Fruit fly (Drosophila melanogaster) whole organism, pupa: ENCODE data around the gene CG42367.
A peak's percentile ranks its signal among the peaks of the same experiment; 100 is the strongest.

ENCODE experiments used
- CG10348 ChIP-seq: fragments of 200-800 bp; sonication (Bioruptor generic); IDR thresholded peaks from 2 replicates; pipeline ENCODE4 v1.3.6; 2022; ENCODE audit warnings: missing biosample characterization, missing genetic modification characterization
- CG12605 ChIP-seq: fragments of 200-800 bp; sonication (Bioruptor generic); IDR thresholded peaks from 2 replicates; pipeline ENCODE4 v1.3.6; 2022; ENCODE audit warnings: missing biosample characterization, missing genetic modification characterization
- CG13204 ChIP-seq: fragments of 200-800 bp; sonication (Bioruptor generic); optimal IDR thresholded peaks from 2 replicates; lab custom pipeline; 2018; ENCODE audit warnings: missing biosample characterization, mild to moderate bottlenecking, missing genetic modification characterization, moderate library complexity
- CG14655 ChIP-seq: fragments of 200-800 bp; sonication (Bioruptor generic); optimal IDR thresholded peaks from 3 replicates; lab custom pipeline; 2017; ENCODE audit warnings: mild to moderate bottlenecking, missing biosample characterization, missing genetic modification reagents, missing genetic modification characterization
- CG15710 ChIP-seq: fragments of 200-800 bp; sonication (Bioruptor generic); optimal IDR thresholded peaks from 2 replicates; lab custom pipeline; 2018; ENCODE audit warnings: missing biosample characterization, mild to moderate bottlenecking, missing genetic modification characterization, moderate library complexity
- CG17806 ChIP-seq: fragments of 200-800 bp; sonication (Bioruptor generic); optimal IDR thresholded peaks from 2 replicates; lab custom pipeline; 2018; ENCODE audit warnings: missing biosample characterization, mild to moderate bottlenecking, missing genetic modification characterization, moderate library complexity
- CG32121 ChIP-seq: fragments of 200-800 bp; sonication (Bioruptor generic); IDR thresholded peaks from 2 replicates; pipeline ENCODE4 v1.3.6; 2022; ENCODE audit warnings: missing biosample characterization, missing genetic modification characterization
- CG34367 ChIP-seq: fragments of 200-800 bp; sonication (Bioruptor generic); optimal IDR thresholded peaks from 2 replicates; lab custom pipeline; 2018; ENCODE audit warnings: missing biosample characterization, mild to moderate bottlenecking, missing genetic modification characterization
- CG4496 ChIP-seq: fragments of 200-800 bp; sonication (Bioruptor generic); IDR thresholded peaks from 3 replicates; pipeline ENCODE4 v1.3.6; 2022; ENCODE audit warnings: missing biosample characterization, missing genetic modification characterization
- CG8159 ChIP-seq: fragments of 200-800 bp; sonication (Bioruptor generic); optimal IDR thresholded peaks from 3 replicates; lab custom pipeline; 2018; ENCODE audit warnings: missing biosample characterization, mild to moderate bottlenecking, missing genetic modification characterization, moderate library complexity
- CG8301 ChIP-seq: fragments of 200-800 bp; sonication (Bioruptor generic); optimal IDR thresholded peaks from 2 replicates; lab custom pipeline; 2018; ENCODE audit warnings: missing biosample characterization, mild to moderate bottlenecking, missing genetic modification characterization
- CG9948 ChIP-seq: fragments of 200-800 bp; sonication (Bioruptor generic); optimal IDR thresholded peaks from 2 replicates; lab custom pipeline; 2018; ENCODE audit warnings: missing biosample characterization, mild to moderate bottlenecking, missing genetic modification characterization, moderate library complexity
- D1 ChIP-seq: fragments of 200-800 bp; sonication (Bioruptor generic); optimal IDR thresholded peaks from 2 replicates; lab custom pipeline; 2018; ENCODE audit warnings: missing biosample characterization, mild to moderate bottlenecking, missing genetic modification characterization, moderate library complexity
- EcR ChIP-seq: fragments of 200-800 bp; sonication (Bioruptor generic); optimal IDR thresholded peaks from 3 replicates; lab custom pipeline; 2019; ENCODE audit warnings: missing biosample characterization, missing genetic modification characterization, mild to moderate bottlenecking, moderate library complexity, missing genetic modification reagents
- Ets98B ChIP-seq: fragments of 200-800 bp; sonication (Bioruptor generic); IDR thresholded peaks from 2 replicates; pipeline ENCODE4 v1.3.6; 2022; ENCODE audit warnings: missing biosample characterization, missing genetic modification characterization
- Pif1A ChIP-seq: fragments of 200-800 bp; sonication (Bioruptor generic); optimal IDR thresholded peaks from 3 replicates; lab custom pipeline; 2016; ENCODE audit warnings: missing biosample characterization, missing genetic modification characterization
- Pif1B ChIP-seq: fragments of 200-800 bp; sonication (Bioruptor generic); optimal IDR thresholded peaks from 3 replicates; lab custom pipeline; 2016; ENCODE audit warnings: missing biosample characterization, missing genetic modification characterization
- Snoo ChIP-seq: fragments of 200-800 bp; sonication (Bioruptor generic); optimal IDR thresholded peaks from 3 replicates; lab custom pipeline; 2017; ENCODE audit warnings: missing biosample characterization, mild to moderate bottlenecking, missing genetic modification characterization, inconsistent platforms
- fd96Ca ChIP-seq: fragments of 200-800 bp; sonication (Bioruptor generic); IDR thresholded peaks from 3 replicates; pipeline ENCODE4 v1.3.6; 2022; ENCODE audit warnings: missing biosample characterization, missing genetic modification characterization
- gl ChIP-seq: fragments of 200-800 bp; sonication (Bioruptor generic); optimal IDR thresholded peaks from 2 replicates; lab custom pipeline; 2018; ENCODE audit warnings: missing biosample characterization, mild to moderate bottlenecking, missing genetic modification characterization
- rn ChIP-seq: fragments of 200-800 bp; sonication (Bioruptor generic); IDR thresholded peaks from 2 replicates; pipeline ENCODE4 v1.3.6; 2022; ENCODE audit warnings: missing biosample characterization, missing genetic modification characterization

The CG42367 gene

DNA sequence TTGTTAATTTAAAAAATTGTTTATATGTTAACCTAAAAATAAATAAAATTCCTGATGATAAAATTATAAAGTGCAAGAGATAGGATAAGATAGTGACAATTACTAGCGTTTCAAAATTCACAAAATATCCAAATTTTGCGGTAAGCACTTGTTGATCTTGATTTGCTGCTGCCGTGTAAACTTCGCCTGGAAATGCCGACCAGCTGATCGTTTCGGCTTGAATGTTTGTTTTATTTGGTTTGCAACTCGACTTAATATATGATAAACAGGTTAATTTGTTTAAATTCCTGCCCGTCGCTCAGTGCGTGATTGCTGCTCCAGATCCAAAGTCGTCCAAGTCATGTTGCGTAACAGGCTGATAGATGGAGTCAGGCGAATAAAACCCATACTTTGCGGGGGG lies 9.0 kb upstream of the CG42367 start, which contains the start of gene CG4592:
Gene CG4592, plus strand, starts transcription at position 233 of the 400 bp plus-strand sequence.
- no peak for TF ChIP-seq CG14655
- peak; percentile 81 for TF ChIP-seq Pif1A
- TF ChIP-seq CG8301 (tag; lab: Kevin White, UChicago) = no peak
- TF ChIP-seq Snoo (tag; lab: Kevin White, UChicago) = no peak
- peak; percentile 65 for TF ChIP-seq CG8159
- peak; percentile 54 for TF ChIP-seq CG9948 (tag; lab: Kevin White, UChicago)
- no peak for TF ChIP-seq rn (GFP tag; lab: Robert Waterston, UW)
- TF ChIP-seq Pif1B (GFP tag; lab: Kevin White, UChicago) = peak; percentile 77
- TF ChIP-seq CG34367 (tag; lab: Kevin White, UChicago) = peak; percentile 68
- TF ChIP-seq CG4496 (GFP tag; lab: Robert Waterston, UW) = peak; percentile 87
- TF ChIP-seq CG15710 (tag; lab: Kevin White, UChicago) = no peak
- peak; percentile 82 for TF ChIP-seq CG32121
- peak; percentile 84 for TF ChIP-seq Ets98B
- no peak for TF ChIP-seq CG10348 (GFP tag; lab: Robert Waterston, UW)
- TF ChIP-seq CG13204 (GFP tag; lab: Kevin White, UChicago) = no peak
- TF ChIP-seq gl = peak; percentile 36
- TF ChIP-seq fd96Ca (GFP tag; lab: Robert Waterston, UW) = peak; percentile 82; the same call in 2 of the 3 replicates
- peak; percentile 2 for TF ChIP-seq D1
- TF ChIP-seq CG12605 (GFP tag; lab: Robert Waterston, UW) = peak; percentile 66
- no peak for TF ChIP-seq EcR (GFP tag; lab: Kevin White, UChicago)
- no peak for TF ChIP-seq CG17806 (tag; lab: Kevin White, UChicago)
- TF ChIP-seq, all 21 proteins: peak for 12

DNA sequence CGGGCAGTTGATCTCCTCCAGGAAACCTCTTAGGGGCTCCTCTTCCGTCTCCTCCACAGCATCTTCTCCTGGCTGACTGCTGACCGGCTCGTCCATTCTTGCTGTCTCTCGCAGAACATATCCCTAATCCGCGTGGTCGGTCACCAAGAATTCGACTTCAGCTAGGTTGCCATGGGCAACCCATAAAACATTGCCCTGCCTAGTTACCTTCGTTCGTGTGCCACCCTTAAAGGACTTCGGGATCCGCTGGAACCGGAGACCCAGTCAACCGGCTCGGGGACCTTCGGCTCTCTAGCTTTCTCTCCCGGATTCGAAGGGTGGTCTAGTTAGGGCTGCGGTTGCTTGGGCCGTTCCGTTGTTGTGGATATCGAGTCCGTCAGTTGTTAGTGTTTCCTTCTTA lies 5.6 kb upstream of the CG42367 start, which contains the start of the genes TbCMF46 and CG42366:
Gene TbCMF46, minus strand, starts transcription at position 101 of the 400 bp plus-strand sequence.
Gene CG42366, plus strand, starts transcription at position 397 of the 400 bp plus-strand sequence.
- no peak for TF ChIP-seq Ets98B
- TF ChIP-seq CG9948 (tag; lab: Kevin White, UChicago) = no peak
- TF ChIP-seq D1 = no peak
- no peak for TF ChIP-seq fd96Ca (GFP tag; lab: Robert Waterston, UW)
- no peak for TF ChIP-seq Pif1B (GFP tag; lab: Kevin White, UChicago)
- TF ChIP-seq CG8301 (tag; lab: Kevin White, UChicago) = no peak
- no peak for TF ChIP-seq EcR (GFP tag; lab: Kevin White, UChicago)
- no peak for TF ChIP-seq CG4496 (GFP tag; lab: Robert Waterston, UW)
- TF ChIP-seq CG8159 = no peak

DNA sequence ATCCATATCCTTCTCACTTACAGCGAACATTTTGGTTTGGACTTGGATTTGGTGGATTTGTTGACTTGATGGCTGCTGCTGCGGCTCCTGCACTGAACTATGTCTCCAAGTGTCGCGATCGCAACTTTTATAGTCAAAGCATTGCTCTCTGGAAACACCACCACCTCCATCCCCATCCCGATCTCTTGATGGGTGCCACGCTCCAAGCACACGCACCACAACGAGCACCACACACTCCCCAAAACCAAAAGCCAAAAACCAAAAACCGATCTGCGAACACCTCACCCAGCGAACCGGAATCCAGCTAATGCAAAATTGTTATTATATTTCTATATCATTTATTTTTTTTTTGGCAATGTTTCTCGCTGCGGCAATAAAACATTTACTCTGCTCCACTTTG lies 2.7 kb downstream of the CG42367 start, which contains the start of gene Cpr30F:
Gene Cpr30F, minus strand, starts transcription at position 101 of the 400 bp plus-strand sequence.
- TF ChIP-seq fd96Ca (GFP tag; lab: Robert Waterston, UW) (no peak), CG15710 (tag; lab: Kevin White, UChicago) (no peak), CG17806 (tag; lab: Kevin White, UChicago) (no peak), CG13204 (GFP tag; lab: Kevin White, UChicago) (no peak), gl (no peak), Snoo (tag; lab: Kevin White, UChicago) (no peak), CG12605 (GFP tag; lab: Robert Waterston, UW) (no peak)
- TF ChIP-seq, all 21 proteins: peak for 0

DNA sequence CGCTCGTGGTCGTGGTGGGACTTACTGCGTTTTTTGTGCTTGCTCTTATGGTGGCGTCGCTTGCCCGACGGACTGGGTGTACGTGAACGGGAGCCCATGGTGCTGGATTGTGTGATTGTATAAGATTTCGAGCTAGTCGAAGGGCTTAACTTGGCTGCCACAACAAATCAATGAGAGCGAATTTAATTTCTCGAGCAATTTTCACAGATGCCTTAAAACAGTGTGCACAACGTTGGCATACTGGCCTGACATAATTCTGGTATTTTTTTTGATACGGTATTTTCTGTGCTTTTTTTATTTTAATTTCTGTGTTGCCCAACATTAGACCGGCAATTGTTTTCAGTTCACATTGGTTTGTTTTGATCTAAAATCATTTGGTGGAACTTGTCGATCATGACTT lies 7.5 kb downstream of the CG42367 start, which contains the start of gene Arglu1:
Gene Arglu1, minus strand, starts transcription at position 227 of the 400 bp plus-strand sequence.
- no peak for TF ChIP-seq CG9948 (tag; lab: Kevin White, UChicago)
- peak; percentile 20; the same call in 1 of the 2 replicates for TF ChIP-seq Ets98B
- TF ChIP-seq gl = no peak
- peak; percentile 35; the same call in 1 of the 2 replicates for TF ChIP-seq CG12605 (GFP tag; lab: Robert Waterston, UW)
- no peak for TF ChIP-seq D1
- 0 out of 2 replicates have a peak, but pooled peaks have one; percentile 26 for TF ChIP-seq CG32121
- no peak for TF ChIP-seq CG17806 (tag; lab: Kevin White, UChicago)
- peak; percentile 77 for TF ChIP-seq CG4496 (GFP tag; lab: Robert Waterston, UW)
- TF ChIP-seq fd96Ca (GFP tag; lab: Robert Waterston, UW) = peak; percentile 46; the same call in 1 of the 3 replicates
- no peak for TF ChIP-seq Pif1B (GFP tag; lab: Kevin White, UChicago)
- no peak for TF ChIP-seq CG10348 (GFP tag; lab: Robert Waterston, UW)

DNA sequence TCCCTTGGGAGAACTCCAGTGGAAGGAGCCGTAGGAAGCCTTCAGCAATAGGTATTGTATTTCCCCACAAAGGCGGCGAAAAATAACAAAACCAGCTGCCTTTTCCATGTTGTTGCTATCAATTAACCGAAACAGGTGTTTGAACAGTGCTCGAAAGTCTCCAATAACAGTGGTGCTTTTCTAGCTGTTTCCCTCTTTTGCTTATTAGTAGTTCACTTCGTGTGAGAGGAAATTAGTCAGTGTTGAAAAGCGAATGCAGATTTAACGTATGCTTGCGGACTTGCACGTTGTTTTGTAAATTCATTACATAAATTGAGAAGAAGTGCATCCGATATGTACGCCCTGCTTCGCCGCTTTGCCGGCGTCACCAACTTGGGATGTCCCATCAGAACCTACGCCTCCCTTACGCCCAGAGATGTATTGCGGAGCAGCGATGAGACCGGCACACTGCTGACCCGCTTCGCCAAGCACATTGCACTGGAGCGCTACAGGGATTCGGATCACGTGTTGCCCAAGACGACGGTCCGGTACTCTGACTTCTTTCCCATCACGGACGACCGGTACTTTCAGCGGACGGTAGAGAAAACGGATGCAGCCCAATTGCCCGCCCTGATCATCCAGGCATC lies 8.4 kb downstream of the CG42367 start, which contains the start of the genes Datp and CG4619:
Gene Datp, minus strand, starts transcription at position 160 of the 626 bp plus-strand sequence.
Gene CG4619, plus strand, starts transcription at position 233 of the 626 bp plus-strand sequence.
- TF ChIP-seq gl (no peak), Snoo (tag; lab: Kevin White, UChicago) (peak; percentile 16), CG15710 (tag; lab: Kevin White, UChicago) (peak; percentile 4), fd96Ca (GFP tag; lab: Robert Waterston, UW) (peak; percentile 44; the same call in 1 of the 3 replicates), Ets98B (peak; percentile 39; the same call in 1 of the 2 replicates), CG4496 (GFP tag; lab: Robert Waterston, UW) (0 out of 3 replicates have a peak, but pooled peaks have one; percentile 39), CG34367 (tag; lab: Kevin White, UChicago) (peak; percentile 5), CG32121 (no peak)

DNA sequence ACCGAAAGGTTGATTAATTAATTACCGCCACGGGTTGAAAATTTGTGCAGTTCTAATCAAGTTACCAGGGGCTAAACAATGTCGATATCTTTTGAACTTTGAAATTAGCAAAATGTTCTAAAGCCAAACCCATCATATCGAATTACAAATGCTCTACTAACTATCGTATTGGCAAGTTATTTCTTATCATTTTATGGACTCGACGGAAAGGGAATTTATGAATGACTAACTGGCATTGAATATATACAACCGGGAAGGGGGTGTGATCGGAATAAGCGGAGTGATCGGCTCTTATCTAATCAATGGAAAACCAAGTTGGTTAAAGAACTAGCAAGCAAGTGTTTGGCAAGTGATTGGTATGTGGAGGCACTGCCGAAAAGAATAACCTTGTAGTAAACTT lies 13.1 kb downstream of the CG42367 start:
- TF ChIP-seq D1 (no peak), Snoo (tag; lab: Kevin White, UChicago) (no peak), CG13204 (GFP tag; lab: Kevin White, UChicago) (no peak), rn (GFP tag; lab: Robert Waterston, UW) (no peak), CG12605 (GFP tag; lab: Robert Waterston, UW) (no peak), CG8159 (no peak), CG4496 (GFP tag; lab: Robert Waterston, UW) (no peak), Ets98B (no peak), CG9948 (tag; lab: Kevin White, UChicago) (no peak), Pif1B (GFP tag; lab: Kevin White, UChicago) (no peak), EcR (GFP tag; lab: Kevin White, UChicago) (no peak), CG15710 (tag; lab: Kevin White, UChicago) (no peak), CG10348 (GFP tag; lab: Robert Waterston, UW) (no peak), gl (no peak), fd96Ca (GFP tag; lab: Robert Waterston, UW) (no peak), CG32121 (no peak), CG17806 (tag; lab: Kevin White, UChicago) (no peak), CG14655 (no peak), CG34367 (tag; lab: Kevin White, UChicago) (no peak), Pif1A (no peak)
